Worm (Caenorhabditis elegans) whole organism, L2 larva: ENCODE results near the gene mks-1.

Experiments
- C34F6.9 ChIP-seq: fragments of 150-350 bp; optimal IDR thresholded peaks from 2 replicates; lab custom pipeline; 2014; ENCODE audit warnings: missing biosample characterization, missing genetic modification characterization
- F13H6.1 ChIP-seq: sonication (generic microtip); optimal IDR thresholded peaks from 2 replicates; lab custom pipeline; 2016; ENCODE audit warnings: missing genetic modification characterization, missing compliant biosample characterization
- R02D3.7 ChIP-seq: fragments of 150-350 bp; optimal IDR thresholded peaks from 2 replicates; lab custom pipeline; 2014; ENCODE audit warnings: missing biosample characterization, missing genetic modification characterization
- Y55F3AM.14 ChIP-seq: fragments of 200-800 bp; sonication (Bioruptor generic); optimal IDR thresholded peaks from 2 replicates; lab custom pipeline; 2018; ENCODE audit warnings: mild to moderate bottlenecking, missing genetic modification characterization, missing compliant biosample characterization
- ZK546.5 ChIP-seq: sonication (generic microtip); optimal IDR thresholded peaks from 2 replicates; lab custom pipeline; 2017; ENCODE audit warnings: missing biosample characterization, missing genetic modification characterization
- alr-1 ChIP-seq: fragments of 150-350 bp; optimal IDR thresholded peaks from 2 replicates; lab custom pipeline; 2014; ENCODE audit warnings: missing biosample characterization, missing genetic modification characterization
- aly-2 ChIP-seq: fragments of 150-350 bp; optimal IDR thresholded peaks from 2 replicates; lab custom pipeline; 2014; ENCODE audit warnings: missing biosample characterization, missing genetic modification characterization
- blmp-1 ChIP-seq: sonication (generic microtip); optimal IDR thresholded peaks from 2 replicates; lab custom pipeline; 2017; ENCODE audit warnings: missing genetic modification characterization, mild to moderate bottlenecking, missing compliant biosample characterization, antibody characterized with exemption, moderate library complexity; ENCODE audit not compliant: insufficient read depth
- ceh-16 ChIP-seq: fragments of 150-350 bp; optimal IDR thresholded peaks from 2 replicates; lab custom pipeline; 2014; ENCODE audit warnings: missing biosample characterization, missing genetic modification characterization
- crh-2 ChIP-seq: sonication (generic microtip); optimal IDR thresholded peaks from 2 replicates; lab custom pipeline; 2017; ENCODE audit warnings: missing biosample characterization, missing genetic modification characterization
- egl-27 ChIP-seq: sonication (generic microtip); optimal IDR thresholded peaks from 3 replicates; lab custom pipeline; 2017; ENCODE audit warnings: missing biosample characterization, missing genetic modification reagents, missing genetic modification characterization
- elt-1 ChIP-seq: fragments of 150-350 bp; optimal IDR thresholded peaks from 2 replicates; lab custom pipeline; 2014; ENCODE audit warnings: missing biosample characterization, missing genetic modification characterization
- elt-3 ChIP-seq: sonication (generic microtip); optimal IDR thresholded peaks from 2 replicates; lab custom pipeline; 2017; ENCODE audit warnings: missing biosample characterization, missing genetic modification characterization
- fos-1 ChIP-seq: fragments of 150-350 bp; optimal IDR thresholded peaks from 2 replicates; lab custom pipeline; 2014; ENCODE audit warnings: missing biosample characterization, missing genetic modification characterization
- gmeb-1 ChIP-seq: fragments of 150-350 bp; optimal IDR thresholded peaks from 2 replicates; lab custom pipeline; 2014; ENCODE audit warnings: missing biosample characterization, missing genetic modification characterization
- lin-11 ChIP-seq: fragments of 150-350 bp; sonication (generic microtip); optimal IDR thresholded peaks from 2 replicates; lab custom pipeline; 2014; ENCODE audit warnings: missing biosample characterization, missing genetic modification characterization, inconsistent platforms, mixed read lengths
- lin-13 ChIP-seq: fragments of 150-350 bp; optimal IDR thresholded peaks from 2 replicates; lab custom pipeline; 2014; ENCODE audit warnings: missing biosample characterization, missing genetic modification reagents, missing genetic modification characterization
- lin-39 ChIP-seq: fragments of 150-350 bp; optimal IDR thresholded peaks from 2 replicates; lab custom pipeline; 2014; ENCODE audit warnings: missing biosample characterization, missing genetic modification reagents, missing genetic modification characterization
- lsy-2 ChIP-seq, 2 experiments: fragments of 150-350 bp in 1 of 2; sonication (generic microtip) in 1 of 2; optimal IDR thresholded peaks; 2 replicates each; lab custom pipeline; 2014 to 2017; ENCODE audit warnings: missing biosample characterization in 2 of 2, missing genetic modification characterization in 2 of 2
- mab-5 ChIP-seq: fragments of 150-350 bp; optimal IDR thresholded peaks from 2 replicates; lab custom pipeline; 2014; ENCODE audit warnings: missing biosample characterization, missing genetic modification characterization
- mbf-1 ChIP-seq: sonication (generic microtip); optimal IDR thresholded peaks from 2 replicates; lab custom pipeline; 2017; ENCODE audit warnings: missing biosample characterization, missing genetic modification characterization
- mdl-1 ChIP-seq, 2 experiments: fragments of 150-350 bp in 1 of 2; sonication (generic microtip) in 1 of 2; optimal IDR thresholded peaks; 2 replicates each; lab custom pipeline; 2017; ENCODE audit warnings: missing biosample characterization in 2 of 2, missing genetic modification characterization in 2 of 2
- nhr-10 ChIP-seq: sonication (generic microtip); optimal IDR thresholded peaks from 2 replicates; lab custom pipeline; 2017; ENCODE audit warnings: missing biosample characterization, missing genetic modification characterization
- nhr-11 ChIP-seq: fragments of 150-350 bp; optimal IDR thresholded peaks from 2 replicates; lab custom pipeline; 2014; ENCODE audit warnings: missing biosample characterization, missing genetic modification characterization
- nhr-12 ChIP-seq: fragments of 150-350 bp; optimal IDR thresholded peaks from 2 replicates; lab custom pipeline; 2014; ENCODE audit warnings: missing biosample characterization, missing genetic modification characterization
- nhr-129 ChIP-seq: fragments of 150-350 bp; optimal IDR thresholded peaks from 2 replicates; lab custom pipeline; 2014; ENCODE audit warnings: missing biosample characterization, missing genetic modification characterization
- nhr-21 ChIP-seq: fragments of 150-350 bp; optimal IDR thresholded peaks from 2 replicates; lab custom pipeline; 2014; ENCODE audit warnings: missing biosample characterization, missing genetic modification characterization
- nhr-237 ChIP-seq: fragments of 150-350 bp; optimal IDR thresholded peaks from 2 replicates; lab custom pipeline; 2014; ENCODE audit warnings: missing biosample characterization, missing genetic modification characterization
- nhr-25 ChIP-seq: fragments of 150-350 bp; sonication (generic microtip); optimal IDR thresholded peaks from 3 replicates; lab custom pipeline; 2014; ENCODE audit warnings: missing biosample characterization, missing genetic modification characterization
- nhr-6 ChIP-seq: fragments of 150-350 bp; optimal IDR thresholded peaks from 2 replicates; lab custom pipeline; 2014; ENCODE audit warnings: missing biosample characterization, missing genetic modification characterization
- nhr-77 ChIP-seq: fragments of 150-350 bp; optimal IDR thresholded peaks from 2 replicates; lab custom pipeline; 2014; ENCODE audit warnings: missing biosample characterization, missing genetic modification characterization
- sem-4 ChIP-seq: fragments of 150-350 bp; optimal IDR thresholded peaks from 2 replicates; lab custom pipeline; 2014; ENCODE audit warnings: missing biosample characterization, missing genetic modification reagents, missing genetic modification characterization
- skn-1 ChIP-seq: sonication (generic microtip); optimal IDR thresholded peaks from 2 replicates; lab custom pipeline; 2017; ENCODE audit warnings: missing biosample characterization, missing genetic modification characterization
- sma-3 ChIP-seq: sonication (generic microtip); optimal IDR thresholded peaks from 2 replicates; lab custom pipeline; 2016; ENCODE audit warnings: missing genetic modification reagents, missing genetic modification characterization, missing compliant biosample characterization
- snpc-4 ChIP-seq: fragments of 150-350 bp; optimal IDR thresholded peaks from 2 replicates; lab custom pipeline; 2014; ENCODE audit warnings: missing biosample characterization, missing genetic modification characterization
- unc-39 ChIP-seq: fragments of 150-350 bp; optimal IDR thresholded peaks from 2 replicates; lab custom pipeline; 2014; ENCODE audit warnings: missing biosample characterization, missing genetic modification characterization
- unc-55 ChIP-seq: fragments of 150-350 bp; sonication (generic microtip); optimal IDR thresholded peaks from 3 replicates; lab custom pipeline; 2014; ENCODE audit warnings: missing biosample characterization, missing genetic modification reagents, missing genetic modification characterization
- unc-62 ChIP-seq: fragments of 150-350 bp; optimal IDR thresholded peaks from 2 replicates; lab custom pipeline; 2014; ENCODE audit warnings: missing biosample characterization, missing genetic modification reagents, missing genetic modification characterization
- zag-1 ChIP-seq: fragments of 150-350 bp; optimal IDR thresholded peaks from 2 replicates; lab custom pipeline; 2014; ENCODE audit warnings: missing biosample characterization, missing genetic modification characterization
- ztf-1 ChIP-seq: fragments of 200-800 bp; sonication (Bioruptor generic); conservative IDR thresholded peaks from 2 replicates; pipeline ENCODE4 v1.3.6; 2022; ENCODE audit warnings: missing genetic modification characterization, missing compliant biosample characterization
- ztf-11 ChIP-seq: sonication (generic microtip); optimal IDR thresholded peaks from 2 replicates; lab custom pipeline; 2017; ENCODE audit warnings: missing biosample characterization, missing genetic modification characterization

mks-1 gene

ce11 chrIII:3163448-3163847 lies 22.6 kb upstream of the mks-1 start:
- TF ChIP-seq egl-27 (tag; lab: Kevin White, UChicago) (no peak), mbf-1 (no peak)

- TF ChIP-seq lin-39 (no peak), ztf-11 (no peak), nhr-21 (tag; lab: Kevin White, UChicago) (no peak), nhr-237 (no peak), R02D3.7 (tag; lab: Kevin White, UChicago) (no peak), nhr-25 (tag; lab: Kevin White, UChicago) (no peak), ztf-1 (no peak), C34F6.9 (tag; lab: Kevin White, UChicago) (no peak), F13H6.1 (tag; lab: Kevin White, UChicago) (no peak), alr-1 (tag; lab: Kevin White, UChicago) (no peak), elt-3 (tag; lab: Kevin White, UChicago) (no peak), aly-2 (tag; lab: Kevin White, UChicago) (no peak), nhr-12 (tag; lab: Kevin White, UChicago) (no peak)
Observed at ce11 chrIII:3165309-3165708, 20.8 kb upstream of the mks-1 start, which contains the start of gene R148.5. R148.5 (plus strand) TSS chrIII:3165639.

- no peak for TF ChIP-seq unc-39 (tag; lab: Kevin White, UChicago)
- no peak for TF ChIP-seq unc-62 (GFP tag; lab: Kevin White, UChicago)
- no peak for TF ChIP-seq elt-1
- no peak for TF ChIP-seq skn-1 (tag; lab: Kevin White, UChicago)
- TF ChIP-seq mbf-1: no peak
- no peak for TF ChIP-seq lsy-2 (tag; optimal IDR thresholded peaks at IDR 0.05; lab: Kevin White, UChicago)
- TF ChIP-seq nhr-6: no peak
- TF ChIP-seq nhr-237: no peak
- no peak for TF ChIP-seq Y55F3AM.14 (GFP tag; lab: Kevin White, UChicago)
- TF ChIP-seq nhr-11: no peak
- TF ChIP-seq nhr-77 (tag; lab: Kevin White, UChicago): no peak
- TF ChIP-seq gmeb-1 (tag; lab: Kevin White, UChicago): no peak
- no peak for TF ChIP-seq lin-11 (tag; lab: Kevin White, UChicago)
- no peak for TF ChIP-seq sma-3
- TF ChIP-seq nhr-129: no peak
- TF ChIP-seq, all 48 proteins: peak for 0
Observed at ce11 chrIII:3169279-3169678, 16.8 kb upstream of the mks-1 start.

ce11 chrIII:3170538-3170937 lies 15.5 kb upstream of the mks-1 start:
- TF ChIP-seq aly-2 (tag; lab: Kevin White, UChicago) (no peak), mab-5 (tag; lab: Kevin White, UChicago) (no peak), elt-3 (tag; lab: Kevin White, UChicago) (no peak), alr-1 (tag; lab: Kevin White, UChicago) (no peak), ceh-16 (tag; lab: Kevin White, UChicago) (no peak), nhr-25 (tag; lab: Kevin White, UChicago) (no peak), nhr-6 (no peak), blmp-1 (tag; lab: Kevin White, UChicago) (no peak), skn-1 (tag; lab: Kevin White, UChicago) (no peak), lin-11 (tag; lab: Kevin White, UChicago) (no peak), unc-39 (tag; lab: Kevin White, UChicago) (no peak), sma-3 (no peak), C34F6.9 (tag; lab: Kevin White, UChicago) (no peak), unc-55 (GFP tag; lab: Kevin White, UChicago) (no peak), egl-27 (tag; lab: Kevin White, UChicago) (no peak), nhr-237 (no peak), ztf-1 (no peak), nhr-10 (tag; lab: Kevin White, UChicago) (no peak)

ce11 chrIII:3171382-3171781 lies 14.7 kb upstream of the mks-1 start, which contains the start of gene R148.4:
R148.4 (plus strand) TSS chrIII:3171592.
- no peak for TF ChIP-seq ceh-16 (tag; lab: Kevin White, UChicago)
- no peak for TF ChIP-seq egl-27 (tag; lab: Kevin White, UChicago)
- no peak for TF ChIP-seq nhr-6
- no peak for TF ChIP-seq ZK546.5
- TF ChIP-seq fos-1 (tag; lab: Kevin White, UChicago): no peak
- no peak for TF ChIP-seq ztf-1
- TF ChIP-seq zag-1: no peak
- no peak for TF ChIP-seq snpc-4 (tag; lab: Kevin White, UChicago)
- no peak for TF ChIP-seq F13H6.1 (tag; lab: Kevin White, UChicago)
- no peak for TF ChIP-seq sem-4 (tag; lab: Kevin White, UChicago)
- no peak for TF ChIP-seq lin-13
- no peak for TF ChIP-seq ztf-11
- no peak for TF ChIP-seq mdl-1 (tag; optimal IDR thresholded peaks at IDR 0.05; lab: Kevin White, UChicago)
- no peak for TF ChIP-seq nhr-237
- TF ChIP-seq crh-2: no peak
- no peak for TF ChIP-seq lin-11 (tag; lab: Kevin White, UChicago)
- TF ChIP-seq nhr-11: no peak
- TF ChIP-seq, all 48 proteins: peak for 0
